Fruit fly (Drosophila melanogaster) whole organism, embryonic: ENCODE results near the gene CG18269.
A peak's percentile ranks its signal among the peaks of the same experiment; 100 is the strongest.

Experiments used
- Atf3 ChIP-seq: fragments of 200-800 bp; sonication (Bioruptor generic); optimal IDR thresholded peaks from 3 replicates; lab custom pipeline; 2016; ENCODE audit warnings: missing biosample characterization, missing genetic modification characterization
- CG10209 ChIP-seq: fragments of 200-800 bp; sonication (Bioruptor generic); optimal IDR thresholded peaks from 3 replicates; lab custom pipeline; 2017; ENCODE audit warnings: missing biosample characterization, mild to moderate bottlenecking, missing genetic modification characterization, missing genetic modification reagents
- CG10979 ChIP-seq: fragments of 200-800 bp; sonication (Bioruptor generic); optimal IDR thresholded peaks from 2 replicates; lab custom pipeline; 2018; ENCODE audit warnings: missing biosample characterization, mild to moderate bottlenecking, missing genetic modification characterization, moderate library complexity
- CG12104 ChIP-seq: fragments of 200-800 bp; sonication (Bioruptor generic); optimal IDR thresholded peaks from 3 replicates; lab custom pipeline; 2016; ENCODE audit warnings: missing biosample characterization, missing genetic modification characterization
- CG12236 ChIP-seq: fragments of 200-800 bp; sonication (Bioruptor generic); optimal IDR thresholded peaks from 2 replicates; lab custom pipeline; 2016; ENCODE audit warnings: missing biosample characterization, missing genetic modification characterization
- CG12299 ChIP-seq: fragments of 200-800 bp; sonication (Bioruptor generic); optimal IDR thresholded peaks from 2 replicates; lab custom pipeline; 2018; ENCODE audit warnings: missing biosample characterization, mild to moderate bottlenecking, missing genetic modification characterization
- CG13775 ChIP-seq: fragments of 200-800 bp; sonication (Bioruptor generic); optimal IDR thresholded peaks from 3 replicates; lab custom pipeline; 2017; ENCODE audit warnings: missing biosample characterization, mild to moderate bottlenecking, missing genetic modification characterization
- CG14014 ChIP-seq: fragments of 200-800 bp; sonication (Bioruptor generic); IDR thresholded peaks from 2 replicates; pipeline ENCODE4 v1.3.6; 2022; ENCODE audit warnings: missing biosample characterization, missing genetic modification characterization
- CG1529 ChIP-seq: fragments of 200-800 bp; sonication (Bioruptor generic); optimal IDR thresholded peaks from 3 replicates; lab custom pipeline; 2018; ENCODE audit warnings: missing biosample characterization, missing genetic modification characterization
- CG15696 ChIP-seq: fragments of 200-800 bp; sonication (Bioruptor generic); optimal IDR thresholded peaks from 2 replicates; lab custom pipeline; 2019; ENCODE audit warnings: missing biosample characterization, mild to moderate bottlenecking, missing genetic modification characterization, moderate library complexity
- CG17328 ChIP-seq: fragments of 200-800 bp; sonication (Bioruptor generic); IDR thresholded peaks from 2 replicates; pipeline ENCODE4 v1.3.6; 2022; ENCODE audit warnings: missing biosample characterization, missing genetic modification characterization
- CG17802 ChIP-seq: fragments of 200-800 bp; sonication (Bioruptor generic); optimal IDR thresholded peaks from 2 replicates; lab custom pipeline; 2018; ENCODE audit warnings: missing biosample characterization, mild to moderate bottlenecking, missing genetic modification characterization, moderate library complexity
- CG3065 ChIP-seq: fragments of 200-800 bp; sonication (Bioruptor generic); optimal IDR thresholded peaks from 2 replicates; lab custom pipeline; 2016; ENCODE audit warnings: missing biosample characterization, missing genetic modification characterization
- CG31388 ChIP-seq: fragments of 200-800 bp; sonication (Bioruptor generic); optimal IDR thresholded peaks from 2 replicates; lab custom pipeline; 2016; ENCODE audit warnings: missing biosample characterization, missing genetic modification characterization
- CG3407 ChIP-seq: fragments of 200-800 bp; sonication (Bioruptor generic); optimal IDR thresholded peaks from 2 replicates; lab custom pipeline; 2018; ENCODE audit warnings: missing biosample characterization, mild to moderate bottlenecking, missing genetic modification characterization
- CG34376 ChIP-seq: fragments of 200-800 bp; sonication (Bioruptor generic); optimal IDR thresholded peaks from 2 replicates; lab custom pipeline; 2018; ENCODE audit warnings: missing biosample characterization, mild to moderate bottlenecking, missing genetic modification characterization
- CG34422 ChIP-seq: fragments of 200-800 bp; sonication (Bioruptor generic); IDR thresholded peaks from 3 replicates; pipeline ENCODE4 v1.3.6; 2022; ENCODE audit warnings: missing biosample characterization, missing genetic modification characterization
- CG4730 ChIP-seq: fragments of 200-800 bp; sonication (Bioruptor generic); IDR thresholded peaks from 2 replicates; pipeline ENCODE4 v1.3.6; 2022; ENCODE audit warnings: missing biosample characterization, missing genetic modification characterization
- CG6765 ChIP-seq: fragments of 200-800 bp; sonication (Bioruptor generic); optimal IDR thresholded peaks from 3 replicates; lab custom pipeline; 2017; ENCODE audit warnings: missing biosample characterization, mild to moderate bottlenecking, missing genetic modification characterization
- CG7556 ChIP-seq: fragments of 200-800 bp; sonication (Bioruptor generic); optimal IDR thresholded peaks from 2 replicates; lab custom pipeline; 2017; ENCODE audit warnings: missing biosample characterization, mild to moderate bottlenecking, missing genetic modification characterization
- CG9437 ChIP-seq: fragments of 200-800 bp; sonication (Bioruptor generic); optimal IDR thresholded peaks from 2 replicates; lab custom pipeline; 2018; ENCODE audit warnings: missing biosample characterization, mild to moderate bottlenecking, missing genetic modification characterization
- CkIIα-i1 ChIP-seq: fragments of 200-800 bp; sonication (Bioruptor generic); IDR thresholded peaks from 2 replicates; pipeline ENCODE4 v1.3.6; 2022; ENCODE audit warnings: missing biosample characterization, missing genetic modification characterization
- CoRest ChIP-seq: fragments of 200-800 bp; sonication (Bioruptor generic); optimal IDR thresholded peaks from 3 replicates; lab custom pipeline; 2018; ENCODE audit warnings: missing biosample characterization, mild to moderate bottlenecking, missing genetic modification characterization, moderate library complexity
- CrebB ChIP-seq: fragments of 200-800 bp; sonication (Bioruptor generic); optimal IDR thresholded peaks from 3 replicates; lab custom pipeline; 2018; ENCODE audit warnings: missing biosample characterization, mild to moderate bottlenecking, missing genetic modification characterization
- D19B ChIP-seq: fragments of 200-800 bp; sonication (Bioruptor generic); optimal IDR thresholded peaks from 2 replicates; lab custom pipeline; 2017; ENCODE audit warnings: missing biosample characterization, mild to moderate bottlenecking, missing genetic modification characterization
- Hmx ChIP-seq: fragments of 200-800 bp; sonication (Bioruptor generic); optimal IDR thresholded peaks from 2 replicates; lab custom pipeline; 2016; ENCODE audit warnings: missing biosample characterization, missing genetic modification characterization
- Max ChIP-seq: fragments of 200-800 bp; sonication (Bioruptor generic); optimal IDR thresholded peaks from 2 replicates; lab custom pipeline; 2016; ENCODE audit warnings: missing biosample characterization, mild to moderate bottlenecking, missing genetic modification characterization
- Scr ChIP-seq: fragments of 200-800 bp; sonication (Bioruptor generic); IDR thresholded peaks from 2 replicates; pipeline ENCODE4 v1.3.6; 2022; ENCODE audit warnings: missing biosample characterization, missing genetic modification characterization; ENCODE audit not compliant: partially characterized antibody
- Taf1 ChIP-seq: fragments of 200-800 bp; sonication (Bioruptor generic); IDR thresholded peaks from 2 replicates; pipeline ENCODE4 v1.3.6; 2022; ENCODE audit warnings: missing biosample characterization, missing genetic modification characterization
- al ChIP-seq: fragments of 200-800 bp; sonication (Bioruptor generic); IDR thresholded peaks from 2 replicates; pipeline ENCODE4 v1.3.6; 2022; ENCODE audit warnings: missing biosample characterization, missing genetic modification characterization
- ase ChIP-seq: fragments of 200-800 bp; sonication (Bioruptor generic); IDR thresholded peaks from 3 replicates; pipeline ENCODE4 v1.3.6; 2022; ENCODE audit warnings: missing biosample characterization, missing genetic modification characterization
- bcd ChIP-seq: fragments of 200-800 bp; sonication (Bioruptor generic); optimal IDR thresholded peaks from 2 replicates; lab custom pipeline; 2017; ENCODE audit warnings: missing biosample characterization, mild to moderate bottlenecking, missing genetic modification characterization
- bsh ChIP-seq, 2 experiments: fragments of 200-800 bp; sonication (Bioruptor generic); optimal IDR thresholded peaks; 2 replicates each; lab custom pipeline; 2017 to 2018; ENCODE audit warnings: mild to moderate bottlenecking in 2 of 2, missing biosample characterization in 2 of 2, missing genetic modification characterization in 2 of 2, moderate library complexity in 1 of 2
- cad ChIP-seq: fragments of >200 bp; optimal IDR thresholded peaks from 2 replicates; lab custom pipeline; 2017; ENCODE audit warnings: missing biosample characterization, missing genetic modification characterization
- cg ChIP-seq: fragments of 200-800 bp; sonication (Bioruptor generic); optimal IDR thresholded peaks from 3 replicates; lab custom pipeline; 2019; ENCODE audit warnings: missing biosample characterization, mild to moderate bottlenecking, missing genetic modification characterization, moderate library complexity
- chif ChIP-seq, 2 experiments: fragments of 200-800 bp; sonication (Bioruptor generic); optimal IDR thresholded peaks; 3 replicates each; lab custom pipeline; 2016; ENCODE audit warnings: missing biosample characterization in 2 of 2, missing genetic modification characterization in 2 of 2
- h ChIP-seq: fragments of >200 bp; optimal IDR thresholded peaks from 2 replicates; lab custom pipeline; 2017
- her ChIP-seq: fragments of 200-800 bp; sonication (Bioruptor generic); optimal IDR thresholded peaks from 2 replicates; lab custom pipeline; 2016; ENCODE audit warnings: missing biosample characterization, missing genetic modification characterization
- jumu ChIP-seq: fragments of 200-800 bp; sonication (Bioruptor generic); optimal IDR thresholded peaks from 3 replicates; lab custom pipeline; 2016; ENCODE audit warnings: missing biosample characterization, missing genetic modification characterization
- lola ChIP-seq, 3 experiments: fragments of >200 bp in 2 of 3; fragments of 200-800 bp in 1 of 3; sonication (Bioruptor generic) in 1 of 3; optimal IDR thresholded peaks; 2 replicates each; lab custom pipeline; 2017 to 2019; ENCODE audit warnings: missing biosample characterization in 3 of 3, missing genetic modification characterization in 3 of 3, mild to moderate bottlenecking in 1 of 3, moderate library complexity in 1 of 3
- maf-S ChIP-seq: fragments of 200-800 bp; sonication (Bioruptor generic); optimal IDR thresholded peaks from 2 replicates; lab custom pipeline; 2016; ENCODE audit warnings: missing biosample characterization, missing genetic modification characterization
- nerfin-1 ChIP-seq: fragments of 200-800 bp; sonication (Bioruptor generic); optimal IDR thresholded peaks from 3 replicates; lab custom pipeline; 2019; ENCODE audit warnings: missing biosample characterization, mild to moderate bottlenecking, missing genetic modification characterization, moderate library complexity
- p53 ChIP-seq: fragments of 200-800 bp; sonication (Bioruptor generic); optimal IDR thresholded peaks from 2 replicates; lab custom pipeline; 2016; ENCODE audit warnings: missing biosample characterization, missing genetic modification characterization
- pb ChIP-seq: fragments of 200-800 bp; sonication (Bioruptor generic); optimal IDR thresholded peaks from 3 replicates; lab custom pipeline; 2016; ENCODE audit warnings: missing biosample characterization, missing genetic modification characterization
- pnt ChIP-seq: fragments of 200-800 bp; sonication (Bioruptor generic); optimal IDR thresholded peaks from 3 replicates; lab custom pipeline; 2016; ENCODE audit warnings: missing biosample characterization, missing genetic modification characterization
- pros ChIP-seq: fragments of 200-800 bp; sonication (Bioruptor generic); optimal IDR thresholded peaks from 3 replicates; lab custom pipeline; 2019; ENCODE audit warnings: missing biosample characterization, mild to moderate bottlenecking, missing genetic modification characterization, moderate library complexity
- ro ChIP-seq: fragments of 200-800 bp; sonication (Bioruptor generic); IDR thresholded peaks from 2 replicates; pipeline ENCODE4 v1.3.6; 2022; ENCODE audit warnings: missing biosample characterization, missing genetic modification characterization
- slou ChIP-seq: fragments of 200-800 bp; sonication (Bioruptor generic); optimal IDR thresholded peaks from 3 replicates; lab custom pipeline; 2016; ENCODE audit warnings: missing biosample characterization, missing genetic modification characterization
- sug ChIP-seq: fragments of 200-800 bp; optimal IDR thresholded peaks from 2 replicates; lab custom pipeline; 2019; ENCODE audit warnings: missing biosample characterization, mild to moderate bottlenecking, missing genetic modification characterization, moderate library complexity
- trh ChIP-seq: fragments of 200-800 bp; sonication (Bioruptor generic); optimal IDR thresholded peaks from 2 replicates; lab custom pipeline; 2016; ENCODE audit warnings: missing biosample characterization, missing genetic modification characterization
- tx ChIP-seq: fragments of 200-800 bp; sonication (Bioruptor generic); optimal IDR thresholded peaks from 2 replicates; lab custom pipeline; 2016; ENCODE audit warnings: missing biosample characterization, missing genetic modification characterization
- wek ChIP-seq: fragments of 200-800 bp; sonication (Bioruptor generic); optimal IDR thresholded peaks from 3 replicates; lab custom pipeline; 2018; ENCODE audit warnings: missing biosample characterization, mild to moderate bottlenecking, missing genetic modification characterization, moderate library complexity
- zf30C ChIP-seq: fragments of 200-800 bp; sonication (Bioruptor generic); optimal IDR thresholded peaks from 3 replicates; lab custom pipeline; 2018; ENCODE audit warnings: missing biosample characterization, mild to moderate bottlenecking, missing genetic modification characterization

Gene CG18269

dm6 chr2L:5532061-5532460 lies 19.6 kb upstream of the CG18269 start, which contains the start of gene Coq6 (continued):
- no peak for TF ChIP-seq zf30C (GFP tag; lab: Kevin White, UChicago)
- no peak for TF ChIP-seq CG17328 (GFP tag; lab: Robert Waterston, UW)
- TF ChIP-seq CG4730 (GFP tag; lab: Robert Waterston, UW): no peak
- no peak for TF ChIP-seq sug (tag; lab: Kevin White, UChicago)
- no peak for TF ChIP-seq D19B (GFP tag; lab: Kevin White, UChicago)
- no peak for TF ChIP-seq CG12236
- no peak for TF ChIP-seq slou (GFP tag; lab: Kevin White, UChicago)
- no peak for TF ChIP-seq CrebB (tag; lab: Kevin White, UChicago)
- no peak for TF ChIP-seq CG10209
- TF ChIP-seq CG34422 (GFP tag; lab: Robert Waterston, UW): no peak
- TF ChIP-seq CG31388 (GFP tag; lab: Kevin White, UChicago): no peak
- no peak for TF ChIP-seq cg (GFP tag; lab: Kevin White, UChicago)
- no peak for TF ChIP-seq tx
- no peak for TF ChIP-seq CG12104 (GFP tag; lab: Kevin White, UChicago)
- TF ChIP-seq chif (GFP tag; optimal IDR thresholded peaks at IDR 0.05; lab: Kevin White, UChicago): no peak
- TF ChIP-seq nerfin-1: peak; percentile 79
- TF ChIP-seq maf-S (GFP tag; lab: Kevin White, UChicago): no peak
- TF ChIP-seq CkIIα-i1: no peak
- no peak for TF ChIP-seq bcd (GFP tag; lab: Kevin White, UChicago)
- TF ChIP-seq CG34376: no peak
- no peak for TF ChIP-seq Taf1 (GFP tag; lab: Robert Waterston, UW)
- TF ChIP-seq CG10979 (tag; lab: Kevin White, UChicago): no peak
- TF ChIP-seq ase (GFP tag; lab: Robert Waterston, UW): no peak
- TF ChIP-seq p53 (GFP tag; lab: Kevin White, UChicago): no peak
- no peak for TF ChIP-seq pnt (GFP tag; lab: Kevin White, UChicago)
- no peak for TF ChIP-seq CG7556
- TF ChIP-seq Max (GFP tag; lab: Kevin White, UChicago): no peak
- TF ChIP-seq Scr: peak; percentile 58
- TF ChIP-seq ro: no peak
- no peak for TF ChIP-seq pros (GFP tag; lab: Kevin White, UChicago)
- TF ChIP-seq h (lab: Kevin White, UChicago): no peak
- no peak for TF ChIP-seq jumu
- no peak for TF ChIP-seq bsh (GFP tag; optimal IDR thresholded peaks at IDR 0.05; lab: Kevin White, UChicago)
- TF ChIP-seq pb (GFP tag; lab: Kevin White, UChicago): no peak
- no peak for TF ChIP-seq CG9437
- TF ChIP-seq CoRest (tag; lab: Kevin White, UChicago): no peak
- no peak for TF ChIP-seq CG3065 (GFP tag; lab: Kevin White, UChicago)
- TF ChIP-seq CG1529 (GFP tag; lab: Kevin White, UChicago): no peak
- TF ChIP-seq CG3407 (GFP tag; lab: Kevin White, UChicago): no peak
- TF ChIP-seq Atf3 (GFP tag; lab: Kevin White, UChicago): no peak
- no peak for TF ChIP-seq CG14014
- no peak for TF ChIP-seq CG6765 (GFP tag; lab: Kevin White, UChicago)
- TF ChIP-seq wek (GFP tag; lab: Kevin White, UChicago): no peak
- TF ChIP-seq cad: no peak
- no peak for TF ChIP-seq CG13775 (GFP tag; lab: Kevin White, UChicago)
- TF ChIP-seq CG15696 (tag; lab: Kevin White, UChicago): no peak
- no peak for TF ChIP-seq lola (GFP tag; optimal IDR thresholded peaks at IDR 0.05; lab: Kevin White, UChicago)
- TF ChIP-seq Hmx (GFP tag; lab: Kevin White, UChicago): no peak
- TF ChIP-seq CG17802 (tag; lab: Kevin White, UChicago): no peak
- TF ChIP-seq trh (GFP tag; lab: Kevin White, UChicago): no peak
- TF ChIP-seq her (GFP tag; lab: Kevin White, UChicago): no peak
- TF ChIP-seq al (GFP tag; lab: Robert Waterston, UW): no peak
- no peak for TF ChIP-seq CG12299 (tag; lab: Kevin White, UChicago)
